Worm (Caenorhabditis elegans) whole organism, L4 larva: ENCODE data around the gene ZC373.2.

Experiments
- F10B5.3 ChIP-seq: sonication (generic microtip); optimal IDR thresholded peaks from 2 replicates; lab custom pipeline; 2016; ENCODE audit warnings: mild to moderate bottlenecking, missing genetic modification characterization, missing compliant biosample characterization
- F44E2.7 ChIP-seq: fragments of 200-800 bp; sonication (Bioruptor generic); IDR thresholded peaks from 2 replicates; pipeline ENCODE4 v2.1.2; 2022; ENCODE audit warnings: missing genetic modification characterization, missing compliant biosample characterization
- F49E8.2 ChIP-seq: sonication (generic microtip); optimal IDR thresholded peaks from 2 replicates; lab custom pipeline; 2016; ENCODE audit warnings: missing compliant biosample characterization, mild to moderate bottlenecking, missing genetic modification characterization, borderline replicate concordance
- T20F7.1 ChIP-seq: fragments of 200-800 bp; sonication (Bioruptor generic); optimal IDR thresholded peaks from 2 replicates; lab custom pipeline; 2018; ENCODE audit warnings: mild to moderate bottlenecking, missing genetic modification characterization, missing compliant biosample characterization
- Y48G9A.11 ChIP-seq: fragments of 200-800 bp; sonication (Bioruptor generic); IDR thresholded peaks from 2 replicates; pipeline ENCODE4 v1.3.6; 2022; ENCODE audit warnings: missing genetic modification reagents, missing genetic modification characterization, missing compliant biosample characterization
- ZK337.2 ChIP-seq: fragments of 200-800 bp; sonication (Bioruptor generic); IDR thresholded peaks from 2 replicates; pipeline ENCODE4 v1.3.6; 2022; ENCODE audit warnings: missing genetic modification reagents, missing genetic modification characterization, missing compliant biosample characterization
- ZK546.5 ChIP-seq, 2 experiments: sonication (generic microtip); optimal IDR thresholded peaks; 2 replicates each; lab custom pipeline; 2017; ENCODE audit warnings: missing biosample characterization in 2 of 2, missing genetic modification characterization in 2 of 2
- aly-2 ChIP-seq: sonication (generic microtip); optimal IDR thresholded peaks from 2 replicates; lab custom pipeline; 2018; ENCODE audit warnings: missing biosample characterization, missing genetic modification characterization
- arid-1 ChIP-seq: fragments of 200-800 bp; sonication (Bioruptor generic); conservative IDR thresholded peaks from 2 replicates; pipeline ENCODE4 v1.3.6; 2022; ENCODE audit warnings: missing genetic modification reagents, missing genetic modification characterization, missing compliant biosample characterization
- ceh-32 ChIP-seq: sonication (generic microtip); optimal IDR thresholded peaks from 2 replicates; lab custom pipeline; 2016; ENCODE audit warnings: mild to moderate bottlenecking, missing genetic modification characterization, missing compliant biosample characterization; ENCODE audit not compliant: poor library complexity
- ceh-62 ChIP-seq: sonication (generic microtip); optimal IDR thresholded peaks from 2 replicates; lab custom pipeline; 2017; ENCODE audit warnings: missing biosample characterization, missing genetic modification characterization
- ceh-82 ChIP-seq: sonication (generic microtip); optimal IDR thresholded peaks from 2 replicates; lab custom pipeline; 2017; ENCODE audit warnings: missing biosample characterization, missing genetic modification characterization
- cey-2 ChIP-seq: sonication (generic microtip); optimal IDR thresholded peaks from 3 replicates; lab custom pipeline; 2017; ENCODE audit warnings: missing genetic modification characterization, mild to moderate bottlenecking, missing compliant biosample characterization, antibody characterized with exemption, borderline replicate concordance; ENCODE audit not compliant: insufficient read depth
- ctbp-1 ChIP-seq: fragments of 200-800 bp; sonication (Bioruptor generic); IDR thresholded peaks from 2 replicates; pipeline ENCODE4 v1.3.6; 2022; ENCODE audit warnings: missing genetic modification reagents, missing genetic modification characterization, missing compliant biosample characterization
- daf-12 ChIP-seq: fragments of 150-350 bp; optimal IDR thresholded peaks from 2 replicates; lab custom pipeline; 2014; ENCODE audit warnings: missing biosample characterization, missing genetic modification reagents, missing genetic modification characterization
- daf-16 ChIP-seq, 3 experiments: sonication (generic microtip); optimal IDR thresholded peaks; 2 replicates each; lab custom pipeline; 2016 to 2017; ENCODE audit warnings: missing genetic modification characterization in 3 of 3, missing genetic modification reagents in 3 of 3, mild to moderate bottlenecking in 2 of 3, missing compliant biosample characterization in 2 of 3, missing biosample characterization in 1 of 3, moderate library complexity in 1 of 3
- daf-8 ChIP-seq: fragments of 200-800 bp; sonication (Bioruptor generic); IDR thresholded peaks from 2 replicates; pipeline ENCODE4 v1.3.6; 2022; ENCODE audit warnings: missing genetic modification characterization, missing compliant biosample characterization
- dmd-6 ChIP-seq: fragments of 200-800 bp; sonication (Bioruptor generic); IDR thresholded peaks from 2 replicates; pipeline ENCODE4 v1.3.6; 2022; ENCODE audit warnings: missing genetic modification reagents, missing genetic modification characterization, missing compliant biosample characterization
- dmd-8 ChIP-seq: fragments of 200-800 bp; sonication (Bioruptor generic); IDR thresholded peaks from 2 replicates; pipeline ENCODE4 v1.3.6; 2022; ENCODE audit warnings: missing genetic modification characterization, missing compliant biosample characterization
- dmd-9 ChIP-seq: fragments of 200-800 bp; sonication (Bioruptor generic); IDR thresholded peaks from 2 replicates; pipeline ENCODE4 v1.3.6; 2022; ENCODE audit warnings: missing genetic modification reagents, missing genetic modification characterization, missing compliant biosample characterization
- duxl-1 ChIP-seq: sonication (generic microtip); optimal IDR thresholded peaks from 2 replicates; lab custom pipeline; 2016; ENCODE audit warnings: mild to moderate bottlenecking, missing genetic modification characterization, moderate library complexity, missing compliant biosample characterization; ENCODE audit not compliant: poor library complexity
- egl-27 ChIP-seq: sonication (generic microtip); optimal IDR thresholded peaks from 3 replicates; lab custom pipeline; 2017; ENCODE audit warnings: missing biosample characterization, missing genetic modification reagents, missing genetic modification characterization
- gei-8 ChIP-seq: fragments of 200-800 bp; sonication (Bioruptor generic); optimal IDR thresholded peaks from 2 replicates; lab custom pipeline; 2018; ENCODE audit warnings: mild to moderate bottlenecking, missing genetic modification characterization, missing compliant biosample characterization
- hlh-30 ChIP-seq: sonication (generic microtip); optimal IDR thresholded peaks from 2 replicates; lab custom pipeline; 2017; ENCODE audit warnings: antibody characterized with exemption, mild to moderate bottlenecking, missing genetic modification characterization, missing compliant biosample characterization; ENCODE audit not compliant: insufficient read depth
- jun-1 ChIP-seq: fragments of 150-350 bp; optimal IDR thresholded peaks from 2 replicates; lab custom pipeline; 2014; ENCODE audit warnings: missing biosample characterization, missing genetic modification reagents, missing genetic modification characterization
- lin-13 ChIP-seq: fragments of 150-350 bp; optimal IDR thresholded peaks from 2 replicates; lab custom pipeline; 2014; ENCODE audit warnings: missing biosample characterization, missing genetic modification reagents, missing genetic modification characterization
- lin-15B ChIP-seq: fragments of 150-350 bp; sonication (generic microtip); optimal IDR thresholded peaks from 3 replicates; lab custom pipeline; 2014; ENCODE audit warnings: missing biosample characterization, missing genetic modification characterization
- lin-39 ChIP-seq: fragments of 150-350 bp; optimal IDR thresholded peaks from 2 replicates; lab custom pipeline; 2014; ENCODE audit warnings: missing biosample characterization, missing genetic modification reagents, missing genetic modification characterization
- lir-3 ChIP-seq: sonication (generic microtip); optimal IDR thresholded peaks from 2 replicates; lab custom pipeline; 2016; ENCODE audit warnings: mild to moderate bottlenecking, missing genetic modification characterization, missing compliant biosample characterization
- madf-5 ChIP-seq, 2 experiments: fragments of 200-800 bp; sonication (Bioruptor generic); IDR thresholded peaks; 2 replicates each; pipeline ENCODE4 v1.3.6; 2022; ENCODE audit warnings: missing compliant biosample characterization in 2 of 2, missing genetic modification characterization in 2 of 2
- mdt-29 ChIP-seq: fragments of 200-800 bp; sonication (Bioruptor generic); IDR thresholded peaks from 2 replicates; pipeline ENCODE4 v1.3.6; 2022; ENCODE audit warnings: missing genetic modification reagents, missing genetic modification characterization, missing compliant biosample characterization
- mep-1 ChIP-seq: fragments of 150-350 bp; sonication (generic microtip); optimal IDR thresholded peaks from 3 replicates; lab custom pipeline; 2014; ENCODE audit warnings: missing biosample characterization, missing genetic modification characterization
- mes-2 ChIP-seq: sonication (generic microtip); optimal IDR thresholded peaks from 2 replicates; lab custom pipeline; 2016; ENCODE audit warnings: missing genotype, mild to moderate bottlenecking, missing genetic modification characterization, missing compliant biosample characterization; ENCODE audit not compliant: poor library complexity, severe bottlenecking
- mxl-2 ChIP-seq: fragments of 200-800 bp; sonication (Bioruptor generic); conservative IDR thresholded peaks from 2 replicates; pipeline ENCODE4 v1.3.6; 2022; ENCODE audit warnings: missing genetic modification reagents, missing genetic modification characterization, missing compliant biosample characterization
- nhr-10 ChIP-seq: fragments of 150-350 bp; optimal IDR thresholded peaks from 2 replicates; lab custom pipeline; 2014; ENCODE audit warnings: missing biosample characterization, missing genetic modification characterization
- nhr-102 ChIP-seq: sonication (generic microtip); optimal IDR thresholded peaks from 2 replicates; lab custom pipeline; 2016; ENCODE audit warnings: mild to moderate bottlenecking, missing genetic modification characterization, moderate library complexity, missing compliant biosample characterization
- nhr-111 ChIP-seq: fragments of 200-800 bp; sonication (Bioruptor generic); optimal IDR thresholded peaks from 2 replicates; lab custom pipeline; 2018; ENCODE audit warnings: mild to moderate bottlenecking, missing genetic modification characterization, missing compliant biosample characterization
- nhr-237 ChIP-seq: sonication (generic microtip); optimal IDR thresholded peaks from 2 replicates; lab custom pipeline; 2017; ENCODE audit warnings: missing biosample characterization, missing genetic modification characterization
- nhr-28 ChIP-seq: fragments of 150-350 bp; optimal IDR thresholded peaks from 2 replicates; lab custom pipeline; 2014; ENCODE audit warnings: missing biosample characterization, missing genetic modification characterization
- nhr-41 ChIP-seq: fragments of 200-800 bp; sonication (Bioruptor generic); IDR thresholded peaks from 2 replicates; pipeline ENCODE4 v1.3.6; 2022; ENCODE audit warnings: missing genetic modification reagents, missing genetic modification characterization, missing compliant biosample characterization
- nhr-42 ChIP-seq: fragments of 200-800 bp; sonication (Bioruptor generic); IDR thresholded peaks from 2 replicates; pipeline ENCODE4 v1.3.6; 2022; ENCODE audit warnings: missing genetic modification characterization, missing compliant biosample characterization
- nhr-48 ChIP-seq: sonication (generic microtip); optimal IDR thresholded peaks from 2 replicates; lab custom pipeline; 2016; ENCODE audit warnings: mild to moderate bottlenecking, missing genetic modification characterization, missing compliant biosample characterization
- nhr-6 ChIP-seq: fragments of 150-350 bp; optimal IDR thresholded peaks from 2 replicates; lab custom pipeline; 2014; ENCODE audit warnings: missing biosample characterization, missing genetic modification characterization
- skn-1 ChIP-seq: fragments of 150-350 bp; optimal IDR thresholded peaks from 2 replicates; lab custom pipeline; 2014; ENCODE audit warnings: missing biosample characterization, missing genetic modification characterization
- snpc-4 ChIP-seq: fragments of 150-350 bp; optimal IDR thresholded peaks from 2 replicates; lab custom pipeline; 2014; ENCODE audit warnings: missing biosample characterization, missing genetic modification characterization
- tag-97 ChIP-seq: fragments of 200-800 bp; sonication (Bioruptor generic); IDR thresholded peaks from 2 replicates; pipeline ENCODE4 v1.3.6; 2022; ENCODE audit warnings: missing genetic modification characterization, missing compliant biosample characterization
- unc-130 ChIP-seq: sonication (generic microtip); optimal IDR thresholded peaks from 2 replicates; lab custom pipeline; 2016; ENCODE audit warnings: missing genetic modification reagents, missing genetic modification characterization, missing compliant biosample characterization
- unc-39 ChIP-seq: sonication (generic microtip); optimal IDR thresholded peaks from 2 replicates; lab custom pipeline; 2017; ENCODE audit warnings: missing biosample characterization, missing genetic modification characterization
- vab-7 ChIP-seq: fragments of 200-800 bp; sonication (Bioruptor generic); IDR thresholded peaks from 2 replicates; pipeline ENCODE4 v1.3.6; 2022; ENCODE audit warnings: missing genetic modification reagents, missing genetic modification characterization, missing compliant biosample characterization
- zfp-2 ChIP-seq: sonication (generic microtip); optimal IDR thresholded peaks from 2 replicates; lab custom pipeline; 2016; ENCODE audit warnings: mild to moderate bottlenecking, missing genetic modification characterization, missing compliant biosample characterization
- ztf-11 ChIP-seq: fragments of 150-350 bp; optimal IDR thresholded peaks from 2 replicates; lab custom pipeline; 2014; ENCODE audit warnings: missing biosample characterization, missing genetic modification characterization

The ZC373.2 gene

DNA sequence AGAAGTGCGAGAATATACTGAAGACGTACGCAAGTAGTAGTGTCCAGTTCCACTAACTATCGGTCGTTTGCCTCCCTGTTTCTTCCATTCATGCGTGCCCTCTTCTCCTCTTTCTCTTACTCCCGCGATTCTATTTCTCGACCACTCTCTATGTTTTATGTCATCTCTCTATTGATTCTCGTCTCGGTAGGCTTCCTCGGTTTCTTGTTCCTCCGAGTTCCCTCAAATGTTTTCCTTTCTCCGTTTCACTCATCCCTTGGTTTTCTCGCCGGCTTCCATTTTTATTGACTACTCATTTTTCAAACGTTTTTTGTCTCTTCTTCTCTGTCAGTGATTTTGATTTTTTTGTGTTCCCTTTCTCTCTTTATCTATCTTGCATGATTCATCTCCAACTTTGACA, 31.9 kb downstream of the ZC373.2 start (continued):
- TF ChIP-seq mdt-29 (GFP tag; lab: Robert Waterston, UW) (no peak), zfp-2 (no peak), snpc-4 (tag; lab: Kevin White, UChicago) (no peak), vab-7 (GFP tag; lab: Robert Waterston, UW) (no peak), nhr-42 (GFP tag; lab: Robert Waterston, UW) (no peak), ceh-62 (no peak), unc-130 (GFP tag; lab: Kevin White, UChicago) (no peak), dmd-6 (no peak), F49E8.2 (no peak), daf-12 (tag; lab: Kevin White, UChicago) (no peak), lin-13 (GFP tag; lab: Kevin White, UChicago) (no peak), cey-2 (tag; lab: Kevin White, UChicago) (no peak), daf-8 (no peak), ZK337.2 (GFP tag; lab: Robert Waterston, UW) (no peak), madf-5 (GFP tag; IDR thresholded peaks at IDR 0.05; lab: Robert Waterston, UW) (no peak), mep-1 (tag; lab: Kevin White, UChicago) (peak; percentile 53), aly-2 (tag; lab: Kevin White, UChicago) (no peak), arid-1 (GFP tag; lab: Robert Waterston, UW) (no peak), dmd-9 (no peak), gei-8 (GFP tag; lab: Kevin White, UChicago) (no peak), nhr-41 (GFP tag; lab: Robert Waterston, UW) (no peak), T20F7.1 (GFP tag; lab: Kevin White, UChicago) (no peak), ztf-11 (tag; lab: Kevin White, UChicago) (no peak), nhr-28 (tag; lab: Kevin White, UChicago) (peak; percentile 80), ceh-32 (tag; lab: Kevin White, UChicago) (no peak), ZK546.5 (tag; optimal IDR thresholded peaks at IDR 0.05; lab: Kevin White, UChicago) (no peak), ceh-82 (tag; lab: Kevin White, UChicago) (no peak), nhr-6 (tag; lab: Kevin White, UChicago) (no peak), jun-1 (no peak), nhr-10 (tag; lab: Kevin White, UChicago) (no peak), F10B5.3 (tag; lab: Kevin White, UChicago) (no peak), lin-39 (tag; lab: Kevin White, UChicago) (no peak), unc-39 (tag; lab: Kevin White, UChicago) (no peak), nhr-111 (GFP tag; lab: Kevin White, UChicago) (no peak), daf-16 (GFP tag; optimal IDR thresholded peaks at IDR 0.05; lab: Kevin White, UChicago) (peak in 1 of 2 experiments; percentile 40), daf-16 (tag; optimal IDR thresholded peaks at IDR 0.05; lab: Kevin White, UChicago) (no peak), lin-15B (no peak), tag-97 (GFP tag; lab: Robert Waterston, UW) (no peak), Y48G9A.11 (GFP tag; lab: Robert Waterston, UW) (no peak), F44E2.7 (GFP tag; lab: Robert Waterston, UW) (no peak), mes-2 (peak; percentile 13), ctbp-1 (peak; percentile 65; the same call in 1 of the 2 replicates), skn-1 (no peak), nhr-48 (no peak), dmd-8 (GFP tag; lab: Robert Waterston, UW) (no peak), nhr-237 (no peak), nhr-102 (tag; lab: Kevin White, UChicago) (no peak), lir-3 (tag; lab: Kevin White, UChicago) (no peak), mxl-2 (GFP tag; lab: Robert Waterston, UW) (no peak), egl-27 (no peak), hlh-30 (tag; lab: Kevin White, UChicago) (no peak), duxl-1 (tag; lab: Kevin White, UChicago) (no peak)
